Fruit fly (Drosophila melanogaster) S2 (cell line): Measurements from ENCODE around the gene Gyc89Da.

Experiments
- CG8478 ChIP-seq: fragments of >200 bp; optimal IDR thresholded peaks from 2 replicates; lab custom pipeline; 2018
- CTCF ChIP-seq, 2 experiments: fragments of >200 bp; optimal IDR thresholded peaks; 2 replicates each; lab custom pipeline; 2018

The Gyc89Da gene

dm6 chr3R:16495322-16495721, 22.9 kb downstream of the Gyc89Da start, which contains the start of gene Cad89D:
Gene Cad89D (minus strand): TSS chr3R:16495422.
- TF ChIP-seq CG8478 (lab: Kevin White, UChicago) (no peak), CTCF (optimal IDR thresholded peaks at IDR 0.05; lab: Kevin White, UChicago) (no peak)

- TF ChIP-seq CG8478 (lab: Kevin White, UChicago) = no peak
- TF ChIP-seq CTCF (optimal IDR thresholded peaks at IDR 0.05; lab: Kevin White, UChicago) = no peak
Measured at dm6 chr3R:16496209-16496608, 23.8 kb downstream of the Gyc89Da start.

dm6 chr3R:16497379-16497778, 25.0 kb downstream of the Gyc89Da start:
- TF ChIP-seq CG8478 (lab: Kevin White, UChicago) (no peak), CTCF (optimal IDR thresholded peaks at IDR 0.05; lab: Kevin White, UChicago) (peak; percentile 91 to 96)

dm6 chr3R:16498859-16499258, 26.5 kb downstream of the Gyc89Da start, which contains the start of gene Gr89a:
Gene Gr89a (minus strand): TSS chr3R:16498959.
- TF ChIP-seq CG8478 (lab: Kevin White, UChicago) (no peak), CTCF (optimal IDR thresholded peaks at IDR 0.05; lab: Kevin White, UChicago) (no peak)

- TF ChIP-seq CG8478 (lab: Kevin White, UChicago) = no peak
- no peak for TF ChIP-seq CTCF (optimal IDR thresholded peaks at IDR 0.05; lab: Kevin White, UChicago)
Measured at dm6 chr3R:16500919-16501851, 28.8 kb downstream of the Gyc89Da start, which contains the start of gene Decay. Gene Decay (minus strand): TSS chr3R:16501050.

dm6 chr3R:16502595-16503305, 30.3 kb downstream of the Gyc89Da start, which contains the start of gene CG42342:
Gene CG42342 (plus strand): TSS chr3R:16502770.
- TF ChIP-seq CTCF (optimal IDR thresholded peaks at IDR 0.05; lab: Kevin White, UChicago) = no peak
- no peak for TF ChIP-seq CG8478 (lab: Kevin White, UChicago)

dm6 chr3R:16504541-16504940, 32.1 kb downstream of the Gyc89Da start:
- TF ChIP-seq CTCF (optimal IDR thresholded peaks at IDR 0.05; lab: Kevin White, UChicago) (no peak), CG8478 (lab: Kevin White, UChicago) (no peak)

dm6 chr3R:16507706-16508105, 35.3 kb downstream of the Gyc89Da start:
- TF ChIP-seq CTCF (optimal IDR thresholded peaks at IDR 0.05; lab: Kevin White, UChicago) = no peak
- TF ChIP-seq CG8478 (lab: Kevin White, UChicago) = no peak

dm6 chr3R:16510128-16510527, 37.7 kb downstream of the Gyc89Da start:
- TF ChIP-seq CTCF (optimal IDR thresholded peaks at IDR 0.05; lab: Kevin White, UChicago) = no peak
- TF ChIP-seq CG8478 (lab: Kevin White, UChicago) = no peak

dm6 chr3R:16518150-16518662, 45.8 kb downstream of the Gyc89Da start:
- no peak for TF ChIP-seq CTCF (optimal IDR thresholded peaks at IDR 0.05; lab: Kevin White, UChicago)
- TF ChIP-seq CG8478 (lab: Kevin White, UChicago) = no peak

dm6 chr3R:16523395-16523794, 51.0 kb downstream of the Gyc89Da start:
- TF ChIP-seq CTCF (optimal IDR thresholded peaks at IDR 0.05; lab: Kevin White, UChicago) = no peak
- no peak for TF ChIP-seq CG8478 (lab: Kevin White, UChicago)

dm6 chr3R:16524178-16524577, 51.8 kb downstream of the Gyc89Da start:
- TF ChIP-seq CG8478 (lab: Kevin White, UChicago) (no peak), CTCF (optimal IDR thresholded peaks at IDR 0.05; lab: Kevin White, UChicago) (no peak)

dm6 chr3R:16524593-16525111, 52.3 kb downstream of the Gyc89Da start:
- TF ChIP-seq CTCF (optimal IDR thresholded peaks at IDR 0.05; lab: Kevin White, UChicago) = no peak
- no peak for TF ChIP-seq CG8478 (lab: Kevin White, UChicago)
